Worm (Caenorhabditis elegans): ENCODE results near the gene Y57G11C.36.

ce11 chrIV:14822267-14822666, 48.7 kb upstream of the Y57G11C.36 start:
- no peak for TF ChIP-seq ztf-7 (tag; optimal IDR thresholded peaks at IDR 0.05)
- no peak for TF ChIP-seq lin-15B (tag; optimal IDR thresholded peaks at IDR 0.05)
- no peak for TF ChIP-seq tag-97 (GFP tag; IDR thresholded peaks at IDR 0.05)
- TF ChIP-seq Y75B8A.6 (GFP tag; IDR thresholded peaks at IDR 0.05), result no peak
- TF ChIP-seq daf-12 (tag; optimal IDR thresholded peaks at IDR 0.05), result no peak
- no peak for TF ChIP-seq nhr-11 (tag; optimal IDR thresholded peaks at IDR 0.05)
- no peak for TF ChIP-seq ces-1 (GFP tag; optimal IDR thresholded peaks at IDR 0.05)
- TF ChIP-seq ceh-82 (tag; optimal IDR thresholded peaks at IDR 0.05), result no peak
- TF ChIP-seq hlh-11 (tag; optimal IDR thresholded peaks at IDR 0.05), result no peak
